Worm (Caenorhabditis elegans): ENCODE results near the gene eral-1.
A peak's percentile ranks its signal among the peaks of the same experiment; 100 is the strongest.

DNA sequence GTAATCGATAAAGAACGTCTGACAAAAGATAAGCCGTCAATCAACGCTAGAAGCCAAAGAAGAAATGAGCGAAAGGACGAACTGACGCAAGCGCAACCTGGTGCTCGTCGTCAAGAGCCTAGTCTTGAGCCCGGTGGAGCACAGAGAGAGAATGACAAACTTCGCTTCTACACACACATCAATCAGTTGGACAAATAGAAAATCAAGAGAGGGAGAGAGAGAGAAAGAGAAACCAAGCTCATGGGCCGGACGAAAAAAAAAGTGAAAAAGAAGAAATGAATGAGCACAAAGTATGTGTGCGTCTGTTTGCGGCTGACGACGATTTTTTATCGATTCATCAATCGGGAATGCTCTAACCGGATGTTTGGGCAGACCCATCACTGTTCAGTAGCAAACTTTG lies 31.6 kb upstream of the eral-1 start:
- TF ChIP-seq zip-5 (tag; optimal IDR thresholded peaks at IDR 0.05) (no peak), ceh-18 (tag; optimal IDR thresholded peaks at IDR 0.05) (peak; percentile 83), unc-3 (GFP tag; conservative IDR thresholded peaks at IDR 0.05) (no peak), unc-3 (tag; optimal IDR thresholded peaks at IDR 0.05) (no peak), unc-86 (tag; optimal IDR thresholded peaks at IDR 0.05) (no peak), hlh-30 (tag; optimal IDR thresholded peaks at IDR 0.05; ENCODE audit: insufficient read depth) (no peak), ceh-9 (tag; optimal IDR thresholded peaks at IDR 0.05) (no peak), K02D7.2 (tag; optimal IDR thresholded peaks at IDR 0.05) (no peak), hlh-8 (tag; optimal IDR thresholded peaks at IDR 0.05) (no peak)

Data from whole organism, late embryonic.